Fruit fly (Drosophila melanogaster) whole organism, prepupa: Measurements from ENCODE around the gene CG13064.

Source experiments
- CG10669 ChIP-seq: fragments of 200-800 bp; sonication (Bioruptor generic); optimal IDR thresholded peaks from 3 replicates; lab custom pipeline; 2018; ENCODE audit warnings: missing biosample characterization, mild to moderate bottlenecking, missing genetic modification characterization, moderate library complexity
- CG11762 ChIP-seq: fragments of 200-800 bp; sonication (Bioruptor generic); optimal IDR thresholded peaks from 3 replicates; lab custom pipeline; 2016; ENCODE audit warnings: missing biosample characterization, missing genetic modification characterization; ENCODE audit not compliant: insufficient read depth
- CG11902 ChIP-seq: fragments of 200-800 bp; sonication (Bioruptor generic); optimal IDR thresholded peaks from 3 replicates; lab custom pipeline; 2016; ENCODE audit warnings: missing biosample characterization, missing genetic modification characterization
- CG15336 ChIP-seq: fragments of 200-800 bp; sonication (Bioruptor generic); IDR thresholded peaks from 2 replicates; pipeline ENCODE4 v1.3.6; 2022; ENCODE audit warnings: missing biosample characterization, missing genetic modification characterization
- CG1621 ChIP-seq: fragments of 200-800 bp; sonication (Bioruptor generic); optimal IDR thresholded peaks from 3 replicates; lab custom pipeline; 2018; ENCODE audit warnings: missing biosample characterization, mild to moderate bottlenecking, missing genetic modification characterization
- CG16779 ChIP-seq: fragments of 200-800 bp; sonication (Bioruptor generic); optimal IDR thresholded peaks from 3 replicates; lab custom pipeline; 2017; ENCODE audit warnings: missing biosample characterization, mild to moderate bottlenecking, missing genetic modification characterization
- CG3032 ChIP-seq: fragments of 200-800 bp; optimal IDR thresholded peaks from 2 replicates; lab custom pipeline; 2019; ENCODE audit warnings: missing biosample characterization, mild to moderate bottlenecking, missing genetic modification characterization, moderate library complexity
- CG31627 ChIP-seq: fragments of 200-800 bp; sonication (Bioruptor generic); optimal IDR thresholded peaks from 3 replicates; lab custom pipeline; 2016; ENCODE audit warnings: missing biosample characterization, missing genetic modification characterization
- CG34406 ChIP-seq: fragments of 200-800 bp; sonication (Bioruptor generic); optimal IDR thresholded peaks from 3 replicates; lab custom pipeline; 2016; ENCODE audit warnings: missing biosample characterization, missing genetic modification characterization
- CG3919 ChIP-seq: fragments of 200-800 bp; sonication (Bioruptor generic); optimal IDR thresholded peaks from 3 replicates; lab custom pipeline; 2016; ENCODE audit warnings: missing biosample characterization, missing genetic modification characterization
- CG6276 ChIP-seq: fragments of 200-800 bp; sonication (Bioruptor generic); optimal IDR thresholded peaks from 2 replicates; lab custom pipeline; 2017; ENCODE audit warnings: missing biosample characterization, mild to moderate bottlenecking, missing genetic modification characterization
- CG6792 ChIP-seq: fragments of 200-800 bp; sonication (Bioruptor generic); optimal IDR thresholded peaks from 3 replicates; lab custom pipeline; 2016; ENCODE audit warnings: missing biosample characterization, missing genetic modification characterization
- CG6854 ChIP-seq: fragments of 200-800 bp; sonication (Bioruptor generic); optimal IDR thresholded peaks from 2 replicates; lab custom pipeline; 2017; ENCODE audit warnings: missing biosample characterization, mild to moderate bottlenecking, missing genetic modification characterization
- CG7368 ChIP-seq: fragments of 200-800 bp; sonication (Bioruptor generic); optimal IDR thresholded peaks from 3 replicates; lab custom pipeline; 2016; ENCODE audit warnings: missing biosample characterization, missing genetic modification characterization
- CG8119 ChIP-seq: fragments of 200-800 bp; sonication (Bioruptor generic); IDR thresholded peaks from 3 replicates; pipeline ENCODE4 v1.3.6; 2022; ENCODE audit warnings: missing biosample characterization, missing genetic modification characterization
- CG8319 ChIP-seq: fragments of 200-800 bp; sonication (Bioruptor generic); optimal IDR thresholded peaks from 3 replicates; lab custom pipeline; 2016; ENCODE audit warnings: missing biosample characterization, missing genetic modification characterization
- CG8632 ChIP-seq: fragments of 200-800 bp; sonication (Bioruptor generic); optimal IDR thresholded peaks from 3 replicates; lab custom pipeline; 2016; ENCODE audit warnings: missing biosample characterization, missing genetic modification characterization
- Eip75B ChIP-seq: fragments of 200-800 bp; sonication (Bioruptor generic); optimal IDR thresholded peaks from 3 replicates; lab custom pipeline; 2016; ENCODE audit warnings: missing biosample characterization, missing genetic modification characterization
- Eip78C ChIP-seq: fragments of 200-800 bp; sonication (Bioruptor generic); peaks from one replicate; lab custom pipeline; 2016; ENCODE audit warnings: missing biosample characterization, missing genetic modification characterization
- Ets21C ChIP-seq: fragments of 200-800 bp; sonication (Bioruptor generic); optimal IDR thresholded peaks from 3 replicates; lab custom pipeline; 2016; ENCODE audit warnings: missing biosample characterization, missing genetic modification characterization
- Ets96B ChIP-seq: fragments of 200-800 bp; optimal IDR thresholded peaks from 2 replicates; lab custom pipeline; 2019; ENCODE audit warnings: missing biosample characterization, mild to moderate bottlenecking, missing genetic modification characterization, moderate library complexity
- Gug ChIP-seq: fragments of 200-800 bp; sonication (Bioruptor generic); IDR thresholded peaks from 2 replicates; pipeline ENCODE4 v1.3.6; 2022; ENCODE audit warnings: missing biosample characterization, missing genetic modification characterization
- Hr38 ChIP-seq: sonication (Bioruptor generic); optimal IDR thresholded peaks from 2 replicates; lab custom pipeline; 2016; ENCODE audit warnings: missing biosample characterization, missing genetic modification characterization
- Hr39 ChIP-seq: fragments of 200-800 bp; sonication (Bioruptor generic); optimal IDR thresholded peaks from 2 replicates; lab custom pipeline; 2016; ENCODE audit warnings: missing biosample characterization, missing genetic modification characterization
- Hr4 ChIP-seq: fragments of 200-800 bp; sonication (Bioruptor generic); optimal IDR thresholded peaks from 3 replicates; lab custom pipeline; 2016; ENCODE audit warnings: missing biosample characterization, missing genetic modification characterization
- Lpt ChIP-seq: fragments of 200-800 bp; sonication (Bioruptor generic); optimal IDR thresholded peaks from 3 replicates; lab custom pipeline; 2016; ENCODE audit warnings: missing biosample characterization, missing genetic modification characterization
- OdsH ChIP-seq: fragments of 200-800 bp; sonication (Bioruptor generic); optimal IDR thresholded peaks from 3 replicates; lab custom pipeline; 2016; ENCODE audit warnings: missing biosample characterization, missing genetic modification characterization
- Smox ChIP-seq: fragments of 200-800 bp; sonication (Bioruptor generic); optimal IDR thresholded peaks from 3 replicates; lab custom pipeline; 2016; ENCODE audit warnings: missing biosample characterization, missing genetic modification characterization
- Sox102F ChIP-seq: fragments of 200-800 bp; sonication (Bioruptor generic); optimal IDR thresholded peaks from 2 replicates; lab custom pipeline; 2016; ENCODE audit warnings: missing biosample characterization, mild to moderate bottlenecking, missing genetic modification characterization
- Sox14 ChIP-seq: fragments of 200-800 bp; sonication (Bioruptor generic); optimal IDR thresholded peaks from 3 replicates; lab custom pipeline; 2016; ENCODE audit warnings: missing biosample characterization, missing genetic modification characterization
- Sox15 ChIP-seq: fragments of 200-800 bp; sonication (Bioruptor generic); optimal IDR thresholded peaks from 3 replicates; lab custom pipeline; 2016; ENCODE audit warnings: missing biosample characterization, missing genetic modification characterization
- acj6 ChIP-seq: fragments of 200-800 bp; sonication (Bioruptor generic); optimal IDR thresholded peaks from 3 replicates; lab custom pipeline; 2016; ENCODE audit warnings: missing biosample characterization, missing genetic modification characterization
- dac ChIP-seq: fragments of 200-800 bp; sonication (Bioruptor generic); optimal IDR thresholded peaks from 2 replicates; lab custom pipeline; 2017; ENCODE audit warnings: missing biosample characterization, mild to moderate bottlenecking, missing genetic modification characterization
- eg ChIP-seq: fragments of 200-800 bp; sonication (Bioruptor generic); IDR thresholded peaks from 3 replicates; pipeline ENCODE4 v1.3.6; 2022; ENCODE audit warnings: missing biosample characterization, missing genetic modification characterization
- fd59A ChIP-seq: fragments of 200-800 bp; sonication (Bioruptor generic); optimal IDR thresholded peaks from 2 replicates; lab custom pipeline; 2017; ENCODE audit warnings: missing biosample characterization, mild to moderate bottlenecking, missing genetic modification characterization, missing genetic modification reagents
- fd85E ChIP-seq: fragments of 200-800 bp; sonication (Bioruptor generic); optimal IDR thresholded peaks from 3 replicates; lab custom pipeline; 2016; ENCODE audit warnings: missing biosample characterization, missing genetic modification characterization
- lz ChIP-seq: fragments of 200-800 bp; sonication (Bioruptor generic); optimal IDR thresholded peaks from 3 replicates; lab custom pipeline; 2016; ENCODE audit warnings: missing biosample characterization, missing genetic modification characterization
- net ChIP-seq: fragments of 200-800 bp; sonication (Bioruptor generic); optimal IDR thresholded peaks from 3 replicates; lab custom pipeline; 2016; ENCODE audit warnings: missing biosample characterization, missing genetic modification characterization
- pdm3 ChIP-seq: fragments of 200-800 bp; sonication (Bioruptor generic); optimal IDR thresholded peaks from 3 replicates; lab custom pipeline; 2016; ENCODE audit warnings: missing biosample characterization, missing genetic modification characterization
- salr ChIP-seq, 2 experiments: fragments of 200-800 bp; sonication (Bioruptor generic); optimal IDR thresholded peaks; 3 replicates each; lab custom pipeline; 2016 to 2018; ENCODE audit warnings: missing biosample characterization in 2 of 2, missing genetic modification characterization in 2 of 2, mild to moderate bottlenecking in 1 of 2
- spab ChIP-seq: fragments of 200-800 bp; sonication (Bioruptor generic); optimal IDR thresholded peaks from 2 replicates; lab custom pipeline; 2017; ENCODE audit warnings: missing biosample characterization, mild to moderate bottlenecking, missing genetic modification characterization, missing genetic modification reagents
- ss ChIP-seq, 2 experiments: fragments of 200-800 bp; sonication (Bioruptor generic); optimal IDR thresholded peaks; 2 replicates in 1 of 2; 3 replicates in 1 of 2; lab custom pipeline; 2017 to 2018; ENCODE audit warnings: mild to moderate bottlenecking in 2 of 2, missing biosample characterization in 2 of 2, missing genetic modification characterization in 2 of 2, moderate library complexity in 1 of 2
- svp ChIP-seq: fragments of 200-800 bp; sonication (Bioruptor generic); peaks from one replicate; lab custom pipeline; 2016; ENCODE audit warnings: missing biosample characterization, missing genetic modification characterization
- topi ChIP-seq: fragments of 200-800 bp; sonication (Bioruptor generic); optimal IDR thresholded peaks from 3 replicates; lab custom pipeline; 2016; ENCODE audit warnings: missing biosample characterization, missing genetic modification characterization
- vri ChIP-seq: fragments of 200-800 bp; sonication (Bioruptor generic); optimal IDR thresholded peaks from 3 replicates; lab custom pipeline; 2016; ENCODE audit warnings: missing biosample characterization, mild to moderate bottlenecking, missing genetic modification characterization

The CG13064 gene

dm6 chr3L:16305820-16306650, 25.8 kb downstream of the CG13064 start, which contains the start of the genes CG13043 and CG13063:
Gene CG13043, minus strand, starts transcription at chr3L:16305870.
Gene CG13063, plus strand, starts transcription at chr3L:16306600.
- TF ChIP-seq CG3032 (tag; lab: Kevin White, UChicago) (no peak), svp (GFP tag; lab: Kevin White, UChicago) (peak; percentile 30), CG7368 (no peak), dac (GFP tag; lab: Kevin White, UChicago) (no peak)

- TF ChIP-seq fd59A (GFP tag; lab: Kevin White, UChicago) (no peak), CG16779 (tag; lab: Kevin White, UChicago) (no peak), ss (GFP tag; optimal IDR thresholded peaks at IDR 0.05; lab: Kevin White, UChicago) (no peak), CG6854 (GFP tag; lab: Kevin White, UChicago) (no peak), Lpt (GFP tag; lab: Kevin White, UChicago) (no peak), Eip78C (GFP tag; lab: Kevin White, UChicago) (no peak), CG10669 (GFP tag; lab: Kevin White, UChicago) (no peak), Hr38 (GFP tag; lab: Kevin White, UChicago) (no peak), CG8119 (GFP tag; lab: Robert Waterston, UW) (no peak), CG15336 (GFP tag; lab: Robert Waterston, UW) (no peak), Smox (no peak), CG7368 (no peak), salr (GFP tag; optimal IDR thresholded peaks at IDR 0.05; lab: Kevin White, UChicago) (no peak)
These were observed 28.2 kb downstream of the CG13064 start, which contains the start of gene CG13042 for dm6 chr3L:16308380-16308779. Gene CG13042, minus strand, starts transcription at chr3L:16308480.

- TF ChIP-seq CG3919 (GFP tag; lab: Kevin White, UChicago), result peak; percentile 52
- no peak for TF ChIP-seq CG34406 (GFP tag; lab: Kevin White, UChicago)
- TF ChIP-seq Smox, result no peak
- no peak for TF ChIP-seq vri (GFP tag; lab: Kevin White, UChicago)
- TF ChIP-seq Eip75B, result peak; percentile 61
- no peak for TF ChIP-seq CG1621 (tag; lab: Kevin White, UChicago)
- TF ChIP-seq eg (GFP tag; lab: Robert Waterston, UW), result peak; percentile 86
- no peak for TF ChIP-seq topi
- TF ChIP-seq Hr38 (GFP tag; lab: Kevin White, UChicago), result no peak
- peak; percentile 10 for TF ChIP-seq Hr39
- peak; percentile 77 for TF ChIP-seq Hr4
- TF ChIP-seq Ets96B (tag; lab: Kevin White, UChicago), result no peak
- no peak for TF ChIP-seq CG3032 (tag; lab: Kevin White, UChicago)
- TF ChIP-seq CG8319 (GFP tag; lab: Kevin White, UChicago), result no peak
- peak; percentile 56 for TF ChIP-seq Lpt (GFP tag; lab: Kevin White, UChicago)
- TF ChIP-seq svp (GFP tag; lab: Kevin White, UChicago), result no peak
- TF ChIP-seq acj6 (GFP tag; lab: Kevin White, UChicago), result peak; percentile 21
- TF ChIP-seq CG31627, result no peak
- TF ChIP-seq CG10669 (GFP tag; lab: Kevin White, UChicago), result no peak
- TF ChIP-seq CG6792, result peak; percentile 50
- peak; percentile 66 for TF ChIP-seq CG8119 (GFP tag; lab: Robert Waterston, UW)
- peak; percentile 69 for TF ChIP-seq CG6276
- TF ChIP-seq fd85E (GFP tag; lab: Kevin White, UChicago), result no peak
- TF ChIP-seq Sox14, result peak; percentile 38
- peak; percentile 83 for TF ChIP-seq dac (GFP tag; lab: Kevin White, UChicago)
- TF ChIP-seq spab, result no peak
- TF ChIP-seq CG8632, result no peak
- TF ChIP-seq lz (GFP tag; lab: Kevin White, UChicago), result peak; percentile 52
- peak; percentile 8 for TF ChIP-seq CG11762 (GFP tag; lab: Kevin White, UChicago)
- TF ChIP-seq CG7368, result peak; percentile 16
- peak; percentile 29 for TF ChIP-seq net (GFP tag; lab: Kevin White, UChicago)
- TF ChIP-seq CG16779 (tag; lab: Kevin White, UChicago), result peak; percentile 37
- TF ChIP-seq OdsH (GFP tag; lab: Kevin White, UChicago), result peak; percentile 51
- TF ChIP-seq Gug (GFP tag; lab: Robert Waterston, UW), result no peak
- TF ChIP-seq Sox15 (GFP tag; lab: Kevin White, UChicago), result no peak
- peak; percentile 36 for TF ChIP-seq pdm3
- no peak for TF ChIP-seq Ets21C (GFP tag; lab: Kevin White, UChicago)
- TF ChIP-seq Sox102F (GFP tag; lab: Kevin White, UChicago), result no peak
- no peak for TF ChIP-seq CG11902 (GFP tag; lab: Kevin White, UChicago)
These were observed 29.8 kb downstream of the CG13064 start for dm6 chr3L:16309972-16310371.
